Fruit fly (Drosophila melanogaster) whole organism, embryonic: ENCODE data around the gene Cpsf100.

ENCODE experiments used
- C15 ChIP-seq: fragments of 200-800 bp; sonication (Bioruptor generic); IDR thresholded peaks from 3 replicates; pipeline ENCODE4 v1.3.6; 2022; ENCODE audit warnings: missing biosample characterization, missing genetic modification characterization
- CG1024 ChIP-seq: fragments of 200-800 bp; sonication (Bioruptor generic); IDR thresholded peaks from 2 replicates; pipeline ENCODE4 v1.3.6; 2022; ENCODE audit warnings: missing biosample characterization, missing genetic modification characterization
- CG11093 ChIP-seq: fragments of 200-800 bp; sonication (Bioruptor generic); IDR thresholded peaks from 3 replicates; pipeline ENCODE4 v1.3.6; 2022; ENCODE audit warnings: missing biosample characterization, missing genetic modification characterization
- CG11560 ChIP-seq: fragments of 200-800 bp; sonication (Bioruptor generic); IDR thresholded peaks from 3 replicates; pipeline ENCODE4 v1.3.6; 2022; ENCODE audit warnings: missing biosample characterization, missing genetic modification characterization
- CG12391 ChIP-seq: fragments of 200-800 bp; sonication (Bioruptor generic); optimal IDR thresholded peaks from 3 replicates; lab custom pipeline; 2018; ENCODE audit warnings: missing biosample characterization, mild to moderate bottlenecking, missing genetic modification characterization, moderate library complexity
- CG12659 ChIP-seq: fragments of 200-800 bp; sonication (Bioruptor generic); optimal IDR thresholded peaks from 3 replicates; lab custom pipeline; 2017; ENCODE audit warnings: mild to moderate bottlenecking, missing biosample characterization, missing genetic modification reagents, missing genetic modification characterization
- CG13424 ChIP-seq: fragments of 200-800 bp; sonication (Bioruptor generic); optimal IDR thresholded peaks from 2 replicates; lab custom pipeline; 2019; ENCODE audit warnings: missing biosample characterization, mild to moderate bottlenecking, missing genetic modification characterization, moderate library complexity
- CG14441 ChIP-seq: fragments of 200-800 bp; sonication (Bioruptor generic); IDR thresholded peaks from 2 replicates; pipeline ENCODE4 v1.3.6; 2022; ENCODE audit warnings: missing biosample characterization, missing genetic modification characterization
- CG14667 ChIP-seq: fragments of 200-800 bp; sonication (Bioruptor generic); IDR thresholded peaks from 2 replicates; pipeline ENCODE4 v1.3.6; 2022; ENCODE audit warnings: missing biosample characterization, missing genetic modification characterization
- CG15269 ChIP-seq: fragments of 200-800 bp; sonication (Bioruptor generic); optimal IDR thresholded peaks from 2 replicates; lab custom pipeline; 2018; ENCODE audit warnings: missing biosample characterization, mild to moderate bottlenecking, missing genetic modification characterization, moderate library complexity
- CG15479 ChIP-seq: fragments of 200-800 bp; sonication (Bioruptor generic); optimal IDR thresholded peaks from 3 replicates; lab custom pipeline; 2019; ENCODE audit warnings: missing biosample characterization, mild to moderate bottlenecking, missing genetic modification characterization, moderate library complexity
- CG15696 ChIP-seq: fragments of 200-800 bp; sonication (Bioruptor generic); optimal IDR thresholded peaks from 2 replicates; lab custom pipeline; 2019; ENCODE audit warnings: missing biosample characterization, mild to moderate bottlenecking, missing genetic modification characterization, moderate library complexity
- CG1603 ChIP-seq: fragments of 200-800 bp; sonication (Bioruptor generic); optimal IDR thresholded peaks from 2 replicates; lab custom pipeline; 2019; ENCODE audit warnings: missing biosample characterization, mild to moderate bottlenecking, missing genetic modification characterization, moderate library complexity
- CG18011 ChIP-seq: fragments of 200-800 bp; sonication (Bioruptor generic); optimal IDR thresholded peaks from 2 replicates; lab custom pipeline; 2017; ENCODE audit warnings: missing biosample characterization, missing genetic modification characterization, mild to moderate bottlenecking, moderate library complexity, missing genotype
- CG18599 ChIP-seq: fragments of 200-800 bp; sonication (Bioruptor generic); optimal IDR thresholded peaks from 3 replicates; lab custom pipeline; 2017; ENCODE audit warnings: missing biosample characterization, missing genetic modification characterization, mild to moderate bottlenecking, moderate library complexity, missing genetic modification reagents
- CG2678 ChIP-seq: fragments of 200-800 bp; sonication (Bioruptor generic); optimal IDR thresholded peaks from 3 replicates; lab custom pipeline; 2019; ENCODE audit warnings: missing biosample characterization, mild to moderate bottlenecking, missing genetic modification characterization, moderate library complexity
- CG32772 ChIP-seq: fragments of 200-800 bp; sonication (Bioruptor generic); IDR thresholded peaks from 2 replicates; pipeline ENCODE4 v1.3.6; 2022; ENCODE audit warnings: missing biosample characterization, missing genetic modification characterization
- CG3847 ChIP-seq: fragments of 200-800 bp; sonication (Bioruptor generic); IDR thresholded peaks from 2 replicates; pipeline ENCODE4 v1.3.6; 2022; ENCODE audit warnings: missing biosample characterization, missing genetic modification characterization
- CG4282 ChIP-seq: fragments of 200-800 bp; sonication (Bioruptor generic); optimal IDR thresholded peaks from 2 replicates; lab custom pipeline; 2016; ENCODE audit warnings: missing biosample characterization, missing genetic modification characterization
- CG7987 ChIP-seq: fragments of 200-800 bp; sonication (Bioruptor generic); optimal IDR thresholded peaks from 2 replicates; lab custom pipeline; 2018; ENCODE audit warnings: missing biosample characterization, mild to moderate bottlenecking, missing genetic modification characterization, moderate library complexity
- CG8924 ChIP-seq: fragments of 200-800 bp; optimal IDR thresholded peaks from 3 replicates; lab custom pipeline; 2019; ENCODE audit warnings: missing biosample characterization, mild to moderate bottlenecking, missing genetic modification characterization, moderate library complexity
- CG9609 ChIP-seq: fragments of 200-800 bp; sonication (Bioruptor generic); optimal IDR thresholded peaks from 3 replicates; lab custom pipeline; 2016; ENCODE audit warnings: missing biosample characterization, missing genetic modification characterization
- Deaf1 ChIP-seq: fragments of 200-800 bp; optimal IDR thresholded peaks from 3 replicates; lab custom pipeline; 2019; ENCODE audit warnings: missing biosample characterization, mild to moderate bottlenecking, missing genetic modification characterization, moderate library complexity
- Elba2 ChIP-seq: fragments of 200-800 bp; sonication (Bioruptor generic); optimal IDR thresholded peaks from 3 replicates; lab custom pipeline; 2016; ENCODE audit warnings: missing biosample characterization, missing genetic modification characterization
- H15 ChIP-seq: fragments of 200-800 bp; sonication (Bioruptor generic); IDR thresholded peaks from 3 replicates; pipeline ENCODE4 v1.3.6; 2022; ENCODE audit warnings: missing biosample characterization, missing genetic modification characterization
- H2.0 ChIP-seq: fragments of 200-800 bp; sonication (Bioruptor generic); IDR thresholded peaks from 2 replicates; pipeline ENCODE4 v1.3.6; 2022; ENCODE audit warnings: missing biosample characterization, missing genetic modification characterization
- Hey ChIP-seq: fragments of 200-800 bp; sonication (Bioruptor generic); optimal IDR thresholded peaks from 3 replicates; lab custom pipeline; 2018; ENCODE audit warnings: missing biosample characterization, mild to moderate bottlenecking, missing genetic modification characterization
- Hmr ChIP-seq: fragments of 200-800 bp; sonication (Bioruptor generic); optimal IDR thresholded peaks from 3 replicates; lab custom pipeline; 2017; ENCODE audit warnings: mild to moderate bottlenecking, missing biosample characterization, missing genetic modification reagents, missing genetic modification characterization
- Hr51 ChIP-seq, 2 experiments: fragments of 200-800 bp; sonication (Bioruptor generic); optimal IDR thresholded peaks; 2 replicates in 1 of 2; 3 replicates in 1 of 2; lab custom pipeline; 2016 to 2018; ENCODE audit warnings: missing biosample characterization in 2 of 2, missing genetic modification characterization in 2 of 2, mild to moderate bottlenecking in 1 of 2, moderate library complexity in 1 of 2
- Lim3 ChIP-seq: fragments of 200-800 bp; sonication (Bioruptor generic); IDR thresholded peaks from 2 replicates; pipeline ENCODE4 v1.3.6; 2022; ENCODE audit warnings: missing biosample characterization, missing genetic modification characterization
- NFAT ChIP-seq: fragments of 200-800 bp; sonication (Bioruptor generic); IDR thresholded peaks from 2 replicates; pipeline ENCODE4 v1.3.6; 2022; ENCODE audit warnings: missing biosample characterization, missing genetic modification characterization
- Sry-β ChIP-seq: fragments of 200-800 bp; sonication (Bioruptor generic); optimal IDR thresholded peaks from 2 replicates; lab custom pipeline; 2018; ENCODE audit warnings: missing biosample characterization, mild to moderate bottlenecking, missing genetic modification characterization, moderate library complexity
- Stat92E ChIP-seq, 3 experiments: fragments of >200 bp in 2 of 3; fragments of 200-800 bp in 1 of 3; sonication (Bioruptor generic) in 1 of 3; optimal IDR thresholded peaks; 2 replicates each; lab custom pipeline; 2017 to 2019; ENCODE audit warnings: missing biosample characterization in 3 of 3, missing genetic modification characterization in 3 of 3, mild to moderate bottlenecking in 1 of 3, moderate library complexity in 1 of 3
- Trl ChIP-seq, 3 experiments: fragments of >200 bp in 2 of 3; fragments of 200-800 bp in 1 of 3; sonication (Bioruptor generic) in 1 of 3; optimal IDR thresholded peaks; 2 replicates in 1 of 3; 3 replicates in 2 of 3; lab custom pipeline; 2016 to 2017; ENCODE audit warnings: missing biosample characterization in 1 of 3, missing genetic modification characterization in 1 of 3
- Usf ChIP-seq: fragments of 200-800 bp; sonication (Bioruptor generic); optimal IDR thresholded peaks from 2 replicates; lab custom pipeline; 2017; ENCODE audit warnings: missing genotype, missing biosample characterization, missing genetic modification characterization
- ase ChIP-seq: fragments of 200-800 bp; sonication (Bioruptor generic); IDR thresholded peaks from 3 replicates; pipeline ENCODE4 v1.3.6; 2022; ENCODE audit warnings: missing biosample characterization, missing genetic modification characterization
- crc ChIP-seq: fragments of 200-800 bp; sonication (Bioruptor generic); optimal IDR thresholded peaks from 2 replicates; lab custom pipeline; 2016; ENCODE audit warnings: missing biosample characterization, missing genetic modification characterization
- dm ChIP-seq: fragments of 200-800 bp; sonication (Bioruptor generic); optimal IDR thresholded peaks from 3 replicates; lab custom pipeline; 2016; ENCODE audit warnings: missing biosample characterization, missing genetic modification characterization
- ewg ChIP-seq: fragments of 200-800 bp; sonication (Bioruptor generic); optimal IDR thresholded peaks from 3 replicates; lab custom pipeline; 2017; ENCODE audit warnings: mild to moderate bottlenecking, missing biosample characterization, missing genetic modification reagents, missing genetic modification characterization
- gsb ChIP-seq: fragments of 200-800 bp; sonication (Bioruptor generic); IDR thresholded peaks from 2 replicates; pipeline ENCODE4 v1.3.6; 2022; ENCODE audit warnings: missing biosample characterization, missing genetic modification characterization
- lab ChIP-seq: fragments of 200-800 bp; sonication (Bioruptor generic); optimal IDR thresholded peaks from 3 replicates; lab custom pipeline; 2017; ENCODE audit warnings: missing biosample characterization, missing genetic modification characterization, mild to moderate bottlenecking, moderate library complexity, missing genetic modification reagents
- nerfin-1 ChIP-seq: fragments of 200-800 bp; sonication (Bioruptor generic); optimal IDR thresholded peaks from 3 replicates; lab custom pipeline; 2019; ENCODE audit warnings: missing biosample characterization, mild to moderate bottlenecking, missing genetic modification characterization, moderate library complexity
- odd ChIP-seq: fragments of 200-800 bp; sonication (Bioruptor generic); optimal IDR thresholded peaks from 2 replicates; lab custom pipeline; 2017; ENCODE audit warnings: missing biosample characterization, mild to moderate bottlenecking, missing genetic modification characterization
- phol ChIP-seq: fragments of 200-800 bp; sonication (Bioruptor generic); optimal IDR thresholded peaks from 3 replicates; lab custom pipeline; 2018; ENCODE audit warnings: missing biosample characterization, mild to moderate bottlenecking, missing genetic modification characterization, moderate library complexity
- salm ChIP-seq: fragments of 200-800 bp; sonication (Bioruptor generic); optimal IDR thresholded peaks from 2 replicates; lab custom pipeline; 2018; ENCODE audit warnings: missing biosample characterization, mild to moderate bottlenecking, missing genetic modification characterization
- sens ChIP-seq: fragments of 200-800 bp; sonication (Bioruptor generic); peaks from one replicate; lab custom pipeline; 2016; ENCODE audit warnings: missing biosample characterization, missing genetic modification characterization
- stc ChIP-seq: fragments of 200-800 bp; sonication (Bioruptor generic); IDR thresholded peaks from 2 replicates; pipeline ENCODE4 v1.3.6; 2022; ENCODE audit warnings: missing biosample characterization, missing genetic modification characterization
- twi ChIP-seq: fragments of 200-800 bp; optimal IDR thresholded peaks from 2 replicates; lab custom pipeline; 2019; ENCODE audit warnings: missing biosample characterization, mild to moderate bottlenecking, missing genetic modification characterization, moderate library complexity
- vfl ChIP-seq: fragments of 200-800 bp; sonication (Bioruptor generic); optimal IDR thresholded peaks from 2 replicates; lab custom pipeline; 2016; ENCODE audit warnings: missing biosample characterization, missing genetic modification characterization
- wdn ChIP-seq: fragments of 200-800 bp; sonication (Bioruptor generic); IDR thresholded peaks from 2 replicates; pipeline ENCODE4 v1.3.6; 2022; ENCODE audit warnings: missing biosample characterization, missing genetic modification characterization
- yki ChIP-seq: fragments of >200 bp; optimal IDR thresholded peaks from 3 replicates; lab custom pipeline; 2018

Cpsf100 gene

dm6 chr3R:29064682-29065100, 30.3 kb downstream of the Cpsf100 start (continued):
- peak in 1 of 2 experiments; percentile 24 for TF ChIP-seq Hr51 (GFP tag; optimal IDR thresholded peaks at IDR 0.05; lab: Kevin White, UChicago)
- TF ChIP-seq yki (lab: Kevin White, UChicago) = peak; percentile 29
- TF ChIP-seq CG12391 (tag; lab: Kevin White, UChicago) = peak; percentile 11
- TF ChIP-seq CG14441 (GFP tag; lab: Robert Waterston, UW) = no peak
- TF ChIP-seq CG1024 (GFP tag; lab: Robert Waterston, UW) = no peak
- peak; percentile 6 for TF ChIP-seq Hmr
- no peak for TF ChIP-seq CG7987
- TF ChIP-seq dm (GFP tag; lab: Kevin White, UChicago) = no peak
- no peak for TF ChIP-seq Sry-β (GFP tag; lab: Kevin White, UChicago)
- peak; percentile 4 for TF ChIP-seq odd (GFP tag; lab: Kevin White, UChicago)
- TF ChIP-seq vfl (GFP tag; lab: Kevin White, UChicago) = no peak
- no peak for TF ChIP-seq CG14667 (GFP tag; lab: Robert Waterston, UW)
- TF ChIP-seq Usf (GFP tag; lab: Kevin White, UChicago) = no peak
- no peak for TF ChIP-seq CG18011 (GFP tag; lab: Kevin White, UChicago)
- peak; percentile 12 for TF ChIP-seq CG15479 (GFP tag; lab: Kevin White, UChicago)
- peak; percentile 45 for TF ChIP-seq lab (GFP tag; lab: Kevin White, UChicago)
- no peak for TF ChIP-seq H15
- TF ChIP-seq CG13424 (tag; lab: Kevin White, UChicago) = peak; percentile 4
- peak; percentile 8 for TF ChIP-seq CG1603 (tag; lab: Kevin White, UChicago)
- peak; percentile 87 for TF ChIP-seq ewg (GFP tag; lab: Kevin White, UChicago)
- no peak for TF ChIP-seq CG11093 (GFP tag; lab: Robert Waterston, UW)
- TF ChIP-seq CG4282 (GFP tag; lab: Kevin White, UChicago) = peak; percentile 10
- peak; percentile 86 for TF ChIP-seq sens (GFP tag; lab: Kevin White, UChicago)
- TF ChIP-seq nerfin-1 (tag; lab: Kevin White, UChicago) = peak; percentile 4
- TF ChIP-seq CG15269 (tag; lab: Kevin White, UChicago) = peak; percentile 5
- TF ChIP-seq Stat92E (GFP tag; optimal IDR thresholded peaks at IDR 0.05; lab: Kevin White, UChicago) = no peak
- no peak for TF ChIP-seq NFAT
- TF ChIP-seq CG15696 (tag; lab: Kevin White, UChicago) = no peak
- TF ChIP-seq CG9609 (GFP tag; lab: Kevin White, UChicago) = no peak
- no peak for TF ChIP-seq H2.0 (GFP tag; lab: Robert Waterston, UW)
- TF ChIP-seq Lim3 (GFP tag; lab: Robert Waterston, UW) = no peak
- no peak for TF ChIP-seq CG11560 (tag; lab: Robert Waterston, UW)
- TF ChIP-seq ase (GFP tag; lab: Robert Waterston, UW) = no peak
- TF ChIP-seq phol = peak; percentile 10
- no peak for TF ChIP-seq CG3847 (GFP tag; lab: Robert Waterston, UW)
- no peak for TF ChIP-seq stc (GFP tag; lab: Robert Waterston, UW)
- peak; percentile 36 for TF ChIP-seq CG18599
- peak; percentile 4 for TF ChIP-seq twi
- TF ChIP-seq Hey = no peak
- TF ChIP-seq salm (tag; lab: Kevin White, UChicago) = no peak
- no peak for TF ChIP-seq crc (GFP tag; lab: Kevin White, UChicago)
- no peak for TF ChIP-seq C15 (GFP tag; lab: Robert Waterston, UW)
- TF ChIP-seq Elba2 (GFP tag; lab: Kevin White, UChicago) = no peak
- no peak for TF ChIP-seq CG12659 (GFP tag; lab: Kevin White, UChicago)
- TF ChIP-seq CG8924 (tag; lab: Kevin White, UChicago) = peak; percentile 7
- TF ChIP-seq CG2678 (tag; lab: Kevin White, UChicago) = peak; percentile 8
- TF ChIP-seq CG32772 (GFP tag; lab: Robert Waterston, UW) = no peak
- no peak for TF ChIP-seq wdn (GFP tag; lab: Robert Waterston, UW)
- TF ChIP-seq Deaf1 = peak; percentile 29
- TF ChIP-seq gsb (GFP tag; lab: Robert Waterston, UW) = no peak
- TF ChIP-seq Trl (optimal IDR thresholded peaks at IDR 0.05; lab: Kevin White, UChicago) = peak; percentile 83 to 90
- TF ChIP-seq Trl (GFP tag; optimal IDR thresholded peaks at IDR 0.05; lab: Kevin White, UChicago) = no peak
